Worm (Caenorhabditis elegans): ENCODE results near the gene mam-7.
A peak's percentile ranks its signal among the peaks of the same experiment; 100 is the strongest.

Gene mam-7

DNA sequence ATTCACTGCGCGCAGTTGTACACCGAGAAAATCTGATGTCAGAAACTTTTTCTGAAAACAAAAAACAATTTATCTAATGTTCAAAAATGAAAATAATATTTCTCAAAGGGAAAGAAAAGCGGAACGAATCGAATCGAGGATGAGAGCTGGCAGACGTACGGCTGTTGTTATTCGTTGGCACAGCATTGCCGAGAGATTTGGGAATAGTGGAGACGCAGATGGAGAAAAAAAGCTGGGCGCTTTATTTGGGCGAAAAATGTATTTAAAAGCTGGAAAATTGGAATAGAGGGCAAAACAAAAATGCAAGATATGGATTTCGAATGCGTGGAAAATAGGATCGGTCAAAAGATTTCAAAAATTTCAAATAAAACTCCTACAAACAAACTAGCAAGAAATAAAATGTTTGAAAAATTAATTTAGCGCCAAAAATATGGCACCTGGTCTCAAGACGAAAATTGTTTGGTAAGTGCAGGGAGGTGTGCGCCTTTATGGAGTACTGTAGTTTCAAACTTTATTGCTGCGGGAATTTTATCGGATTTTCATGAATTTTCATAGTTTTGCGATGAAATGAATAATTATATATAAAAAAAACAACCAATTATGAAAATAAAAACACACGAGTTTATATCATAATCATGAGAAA lies 33.7 kb upstream of the mam-7 start, which contains the start of gene gpdh-2:
Gene gpdh-2 (minus strand): TSS at position 51 of the 643 bp plus-strand sequence.
- TF ChIP-seq Y95B8A.8 (GFP tag; IDR thresholded peaks at IDR 0.05), result no peak
- no peak for TF ChIP-seq madf-3 (GFP tag; IDR thresholded peaks at IDR 0.05)
- TF ChIP-seq F33H1.4 (GFP tag; IDR thresholded peaks at IDR 0.05), result peak; percentile 46; the same call in 1 of the 2 replicates
- TF ChIP-seq hmg-1.2 (GFP tag; IDR thresholded peaks at IDR 0.05), result peak; percentile 15; the same call in 1 of the 2 replicates
- peak; percentile 37 for TF ChIP-seq efl-1 (GFP tag; optimal IDR thresholded peaks at IDR 0.05)
- peak; percentile 69 for TF ChIP-seq lsl-1 (GFP tag; optimal IDR thresholded peaks at IDR 0.05)
- peak; percentile 74; the same call in 1 of the 2 replicates for TF ChIP-seq madf-6 (GFP tag; IDR thresholded peaks at IDR 0.05)
- TF ChIP-seq xnd-1 (tag; optimal IDR thresholded peaks at IDR 0.05), result peak; percentile 24

DNA sequence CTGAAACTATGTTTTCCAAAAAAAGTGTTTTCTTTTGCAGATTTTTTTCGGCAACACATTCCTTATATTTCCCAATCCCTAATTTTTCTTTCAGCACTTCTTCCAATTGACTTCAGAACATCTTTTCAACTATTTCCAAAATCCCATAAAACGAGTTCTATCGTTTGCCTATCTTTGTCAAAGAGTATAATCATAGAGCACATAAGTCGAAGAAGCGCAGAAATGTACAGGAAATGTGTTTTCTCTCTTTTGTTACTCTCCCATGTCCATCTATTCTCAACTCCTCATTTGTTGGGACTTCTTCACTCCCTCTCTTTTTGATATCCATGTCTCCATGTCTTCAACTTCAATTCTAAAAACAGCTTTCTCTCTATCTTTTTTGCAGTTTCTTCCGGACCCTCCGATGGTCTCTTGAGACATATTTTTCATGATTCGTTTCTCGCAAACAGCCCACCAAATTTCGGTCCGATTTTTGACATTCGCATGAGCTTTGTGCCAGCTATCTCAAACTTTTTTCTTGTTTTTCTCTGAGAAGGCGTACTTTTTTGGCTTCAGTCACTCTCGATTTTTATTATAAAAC lies 32.7 kb upstream of the mam-7 start, which contains the start of gene twk-48:
Gene twk-48 (plus strand): TSS at position 530 of the 580 bp plus-strand sequence.
- TF ChIP-seq hmg-1.2 (GFP tag; IDR thresholded peaks at IDR 0.05), result 0 out of 2 replicates have a peak, but pooled peaks have one; percentile 10
- no peak for TF ChIP-seq let-607 (tag; optimal IDR thresholded peaks at IDR 0.05)
- no peak for TF ChIP-seq nfyb-1 (GFP tag; IDR thresholded peaks at IDR 0.05)
- TF ChIP-seq F39B2.1 (GFP tag; IDR thresholded peaks at IDR 0.05), result no peak

DNA sequence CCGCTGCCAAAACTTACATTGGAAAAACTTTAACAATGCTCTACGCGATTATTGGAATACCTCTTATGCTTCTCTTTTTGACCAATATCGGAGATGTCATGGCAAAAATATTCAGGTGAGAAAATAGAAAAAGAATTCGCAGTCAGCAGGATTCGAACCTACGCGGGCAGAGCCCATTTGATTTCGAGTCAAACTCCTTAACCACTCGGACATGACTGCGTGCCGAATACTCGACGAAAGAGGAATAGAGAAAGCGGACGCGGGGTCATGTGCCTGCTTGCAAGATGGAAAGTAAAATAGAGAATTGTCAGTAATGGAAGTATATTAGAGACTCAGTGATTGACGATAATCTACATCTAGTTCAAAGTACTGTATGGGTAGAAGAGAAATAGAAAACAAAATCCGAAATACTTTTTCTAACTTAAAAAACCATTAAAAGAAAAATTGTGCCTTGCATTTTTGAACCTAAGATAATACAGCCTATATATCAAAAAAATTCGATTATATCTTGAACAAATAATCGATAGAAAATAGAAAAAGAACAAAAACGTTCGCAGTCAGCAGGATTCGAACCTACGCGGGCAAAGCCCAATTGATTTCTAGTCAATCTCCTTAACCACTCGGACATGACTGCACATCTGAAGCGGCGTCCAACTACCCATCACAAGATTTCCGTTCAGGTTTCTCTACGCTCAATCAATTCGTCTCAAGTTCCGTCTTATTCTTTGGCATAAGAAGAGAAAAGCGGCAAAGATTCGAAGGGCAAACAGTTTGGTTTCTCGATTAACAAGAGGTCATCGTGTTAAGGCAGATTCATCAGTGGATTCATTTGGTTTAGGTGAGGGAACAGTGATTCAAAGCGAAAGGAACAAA lies 31.2 kb upstream of the mam-7 start:
- TF ChIP-seq ztf-26 (tag; optimal IDR thresholded peaks at IDR 0.05), result peak; percentile 47
- 0 out of 2 replicates have a peak, but pooled peaks have one; percentile 40 for TF ChIP-seq Y53F4B.3 (GFP tag; IDR thresholded peaks at IDR 0.05)
- peak; percentile 81 for TF ChIP-seq nfyb-1 (GFP tag; IDR thresholded peaks at IDR 0.05)
- TF ChIP-seq cebp-2 (GFP tag; IDR thresholded peaks at IDR 0.05), result peak; percentile 89; the same call in 1 of the 2 replicates
- TF ChIP-seq bed-1 (GFP tag; IDR thresholded peaks at IDR 0.05), result no peak
- TF ChIP-seq F23B12.7 (tag; optimal IDR thresholded peaks at IDR 0.05; ENCODE audit: insufficient read depth), result no peak
- no peak for TF ChIP-seq B0019.2 (GFP tag; conservative IDR thresholded peaks at IDR 0.05)
- peak; percentile 14 for TF ChIP-seq ets-4 (GFP tag; optimal IDR thresholded peaks at IDR 0.05)
- TF ChIP-seq fkh-3 (tag; optimal IDR thresholded peaks at IDR 0.05), result no peak
- peak; percentile 52; the same call in 1 of the 2 replicates for TF ChIP-seq ceh-100 (GFP tag; IDR thresholded peaks at IDR 0.05)
- TF ChIP-seq nhr-90 (tag; optimal IDR thresholded peaks at IDR 0.05), result peak; percentile 78
- peak; percentile 49; the same call in 1 of the 2 replicates for TF ChIP-seq Y67H2A.10 (GFP tag; conservative IDR thresholded peaks at IDR 0.05)
- peak; percentile 79 for TF ChIP-seq B0336.3 (GFP tag; IDR thresholded peaks at IDR 0.05)
- peak; percentile 82; the same call in 1 of the 2 replicates for TF ChIP-seq ceh-40 (GFP tag; IDR thresholded peaks at IDR 0.05)
- peak; percentile 75; the same call in 1 of the 2 replicates for TF ChIP-seq egl-44 (GFP tag; IDR thresholded peaks at IDR 0.05)
- peak; percentile 55 for TF ChIP-seq F10E7.11 (tag; optimal IDR thresholded peaks at IDR 0.05)
- TF ChIP-seq egrh-3 (GFP tag; IDR thresholded peaks at IDR 0.05), result no peak
- TF ChIP-seq sea-2 (GFP tag; IDR thresholded peaks at IDR 0.05), result no peak
- TF ChIP-seq aptf-2 (GFP tag; conservative IDR thresholded peaks at IDR 0.05), result no peak
- TF ChIP-seq ceh-79 (tag; optimal IDR thresholded peaks at IDR 0.05), result no peak
- no peak for TF ChIP-seq nfya-2 (GFP tag; IDR thresholded peaks at IDR 0.05)
- TF ChIP-seq C06A6.2 (GFP tag; conservative IDR thresholded peaks at IDR 0.05), result no peak
- TF ChIP-seq die-1 (tag; optimal IDR thresholded peaks at IDR 0.05), result peak; percentile 86
- TF ChIP-seq him-1 (tag; optimal IDR thresholded peaks at IDR 0.05), result peak; percentile 58
- no peak for TF ChIP-seq nhr-179 (tag; optimal IDR thresholded peaks at IDR 0.05)
- no peak for TF ChIP-seq bed-2 (GFP tag; IDR thresholded peaks at IDR 0.05)
- no peak for TF ChIP-seq snpc-1.1 (tag; optimal IDR thresholded peaks at IDR 0.05; ENCODE audit: insufficient read depth)
- peak; percentile 93 for TF ChIP-seq lin-26 (GFP tag; IDR thresholded peaks at IDR 0.05)
- TF ChIP-seq tbp1 (GFP tag; optimal IDR thresholded peaks at IDR 0.05), result peak; percentile 98
- peak; percentile 94 for TF ChIP-seq B0261.1 (tag; optimal IDR thresholded peaks at IDR 0.05)
- no peak for TF ChIP-seq lag-1 (GFP tag; IDR thresholded peaks at IDR 0.05)
